Fruit fly (Drosophila melanogaster) S2 (cell line): Measurements from ENCODE around the gene brat.

Source experiments
- CG8478 ChIP-seq: fragments of >200 bp; optimal IDR thresholded peaks from 2 replicates; lab custom pipeline; 2018
- CTCF ChIP-seq, 2 experiments: fragments of >200 bp; optimal IDR thresholded peaks; 2 replicates each; lab custom pipeline; 2018

Gene brat

dm6 chr2L:19133465-19134365 lies at the start of gene brat:
Gene brat (plus strand): TSS chr2L:19133816.
- TF ChIP-seq CG8478 (lab: Kevin White, UChicago) (no peak), CTCF (optimal IDR thresholded peaks at IDR 0.05; lab: Kevin White, UChicago) (peak in 1 of 2 experiments; percentile 12)

dm6 chr2L:19088895-19089294 lies 44.7 kb upstream of the brat start:
- TF ChIP-seq CG8478 (lab: Kevin White, UChicago), result no peak
- no peak for TF ChIP-seq CTCF (optimal IDR thresholded peaks at IDR 0.05; lab: Kevin White, UChicago)

- no peak for TF ChIP-seq CG8478 (lab: Kevin White, UChicago)
- TF ChIP-seq CTCF (optimal IDR thresholded peaks at IDR 0.05; lab: Kevin White, UChicago), result no peak
Observed at dm6 chr2L:19089385-19089784, 44.2 kb upstream of the brat start.

- TF ChIP-seq CG8478 (lab: Kevin White, UChicago) (no peak), CTCF (optimal IDR thresholded peaks at IDR 0.05; lab: Kevin White, UChicago) (no peak)
Observed at dm6 chr2L:19093868-19094267, 39.7 kb upstream of the brat start.

dm6 chr2L:19096361-19096760 lies 37.3 kb upstream of the brat start:
- no peak for TF ChIP-seq CG8478 (lab: Kevin White, UChicago)
- TF ChIP-seq CTCF (optimal IDR thresholded peaks at IDR 0.05; lab: Kevin White, UChicago), result no peak

- TF ChIP-seq CG8478 (lab: Kevin White, UChicago) (no peak), CTCF (optimal IDR thresholded peaks at IDR 0.05; lab: Kevin White, UChicago) (no peak)
Observed at dm6 chr2L:19097374-19097773, 36.2 kb upstream of the brat start.

dm6 chr2L:19098668-19099067 lies 34.9 kb upstream of the brat start:
- TF ChIP-seq CTCF (optimal IDR thresholded peaks at IDR 0.05; lab: Kevin White, UChicago) (no peak), CG8478 (lab: Kevin White, UChicago) (no peak)

dm6 chr2L:19101744-19102143 lies 31.9 kb upstream of the brat start, which contains the start of the genes CG17344 and CG43731:
Gene CG17344 (plus strand): TSS chr2L:19102044.
Gene CG43731 (plus strand): TSS chr2L:19102044.
- no peak for TF ChIP-seq CG8478 (lab: Kevin White, UChicago)
- no peak for TF ChIP-seq CTCF (optimal IDR thresholded peaks at IDR 0.05; lab: Kevin White, UChicago)

- TF ChIP-seq CTCF (optimal IDR thresholded peaks at IDR 0.05; lab: Kevin White, UChicago), result no peak
- no peak for TF ChIP-seq CG8478 (lab: Kevin White, UChicago)
Observed at dm6 chr2L:19103176-19103921, 30.3 kb upstream of the brat start.

dm6 chr2L:19104383-19104782 lies 29.2 kb upstream of the brat start:
- TF ChIP-seq CTCF (optimal IDR thresholded peaks at IDR 0.05; lab: Kevin White, UChicago), result no peak
- TF ChIP-seq CG8478 (lab: Kevin White, UChicago), result no peak

dm6 chr2L:19106235-19106634 lies 27.4 kb upstream of the brat start:
- TF ChIP-seq CTCF (optimal IDR thresholded peaks at IDR 0.05; lab: Kevin White, UChicago), result no peak
- no peak for TF ChIP-seq CG8478 (lab: Kevin White, UChicago)

dm6 chr2L:19108377-19108876 lies 25.2 kb upstream of the brat start, which contains the start of gene Lim3:
Gene Lim3 (minus strand): TSS chr2L:19108427.
- TF ChIP-seq CTCF (optimal IDR thresholded peaks at IDR 0.05; lab: Kevin White, UChicago), result no peak
- no peak for TF ChIP-seq CG8478 (lab: Kevin White, UChicago)

- TF ChIP-seq CG8478 (lab: Kevin White, UChicago) (no peak), CTCF (optimal IDR thresholded peaks at IDR 0.05; lab: Kevin White, UChicago) (no peak)
Observed at dm6 chr2L:19109625-19110204, 23.9 kb upstream of the brat start, which contains the start of gene amd. Gene amd (plus strand): TSS chr2L:19110154.

- TF ChIP-seq CG8478 (lab: Kevin White, UChicago), result no peak
- no peak for TF ChIP-seq CTCF (optimal IDR thresholded peaks at IDR 0.05; lab: Kevin White, UChicago)
Observed at dm6 chr2L:19111137-19111536, 22.5 kb upstream of the brat start.
